Fruit fly (Drosophila melanogaster) whole organism, pupa: ENCODE results near the gene Grip91.

Source experiments
- CG10348 ChIP-seq: fragments of 200-800 bp; sonication (Bioruptor generic); IDR thresholded peaks from 2 replicates; pipeline ENCODE4 v1.3.6; 2022; ENCODE audit warnings: missing biosample characterization, missing genetic modification characterization
- CG12605 ChIP-seq: fragments of 200-800 bp; sonication (Bioruptor generic); IDR thresholded peaks from 2 replicates; pipeline ENCODE4 v1.3.6; 2022; ENCODE audit warnings: missing biosample characterization, missing genetic modification characterization
- CG14655 ChIP-seq: fragments of 200-800 bp; sonication (Bioruptor generic); optimal IDR thresholded peaks from 3 replicates; lab custom pipeline; 2017; ENCODE audit warnings: mild to moderate bottlenecking, missing biosample characterization, missing genetic modification reagents, missing genetic modification characterization
- CG34367 ChIP-seq: fragments of 200-800 bp; sonication (Bioruptor generic); optimal IDR thresholded peaks from 2 replicates; lab custom pipeline; 2018; ENCODE audit warnings: missing biosample characterization, mild to moderate bottlenecking, missing genetic modification characterization
- CG4496 ChIP-seq: fragments of 200-800 bp; sonication (Bioruptor generic); IDR thresholded peaks from 3 replicates; pipeline ENCODE4 v1.3.6; 2022; ENCODE audit warnings: missing biosample characterization, missing genetic modification characterization
- CG8159 ChIP-seq: fragments of 200-800 bp; sonication (Bioruptor generic); optimal IDR thresholded peaks from 3 replicates; lab custom pipeline; 2018; ENCODE audit warnings: missing biosample characterization, mild to moderate bottlenecking, missing genetic modification characterization, moderate library complexity
- EcR ChIP-seq: fragments of 200-800 bp; sonication (Bioruptor generic); optimal IDR thresholded peaks from 3 replicates; lab custom pipeline; 2019; ENCODE audit warnings: missing biosample characterization, missing genetic modification characterization, mild to moderate bottlenecking, moderate library complexity, missing genetic modification reagents
- Ets98B ChIP-seq: fragments of 200-800 bp; sonication (Bioruptor generic); IDR thresholded peaks from 2 replicates; pipeline ENCODE4 v1.3.6; 2022; ENCODE audit warnings: missing biosample characterization, missing genetic modification characterization
- Pif1B ChIP-seq: fragments of 200-800 bp; sonication (Bioruptor generic); optimal IDR thresholded peaks from 3 replicates; lab custom pipeline; 2016; ENCODE audit warnings: missing biosample characterization, missing genetic modification characterization

DNA sequence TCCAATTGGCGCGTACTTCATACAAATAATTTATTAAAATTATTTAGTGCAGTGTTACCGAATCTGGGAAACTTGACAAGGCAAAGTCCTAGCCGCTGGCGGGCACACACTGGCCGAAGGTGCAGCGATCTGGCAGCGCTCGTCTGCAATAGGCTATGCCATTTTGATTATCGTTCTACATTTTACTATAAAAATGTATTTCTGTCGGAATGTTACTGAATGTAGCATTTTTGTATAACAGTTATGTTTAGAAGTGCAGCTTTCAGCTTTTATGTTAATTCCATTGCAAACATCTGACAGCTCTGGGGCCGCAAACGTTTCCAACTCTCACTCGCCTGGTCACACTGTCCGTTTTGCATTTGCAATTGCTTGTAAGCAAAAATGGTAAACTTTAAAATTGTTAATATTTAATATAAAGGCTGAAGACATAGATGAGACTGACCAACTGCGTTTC lies at the start of gene Grip91:
- no peak for TF ChIP-seq EcR (GFP tag; lab: Kevin White, UChicago)
- no peak for TF ChIP-seq CG8159 (tag; lab: Kevin White, UChicago)
- TF ChIP-seq CG34367 (tag; lab: Kevin White, UChicago), result no peak
- no peak for TF ChIP-seq Pif1B
- TF ChIP-seq CG14655, result no peak
- no peak for TF ChIP-seq CG10348
- TF ChIP-seq CG4496 (GFP tag; lab: Robert Waterston, UW), result no peak
- TF ChIP-seq Ets98B, result no peak
- no peak for TF ChIP-seq CG12605
